Fruit fly (Drosophila melanogaster) whole organism, prepupa: Measurements from ENCODE around the gene CG3704.
A peak's percentile ranks its signal among the peaks of the same experiment; 100 is the strongest.

Experiments used
- Blimp-1 ChIP-seq: fragments of 200-800 bp; sonication (Bioruptor generic); optimal IDR thresholded peaks from 3 replicates; lab custom pipeline; 2017; ENCODE audit warnings: missing biosample characterization, missing genetic modification characterization, mild to moderate bottlenecking, moderate library complexity, missing genetic modification reagents
- CG10669 ChIP-seq: fragments of 200-800 bp; sonication (Bioruptor generic); optimal IDR thresholded peaks from 3 replicates; lab custom pipeline; 2018; ENCODE audit warnings: missing biosample characterization, mild to moderate bottlenecking, missing genetic modification characterization, moderate library complexity
- CG1621 ChIP-seq: fragments of 200-800 bp; sonication (Bioruptor generic); optimal IDR thresholded peaks from 3 replicates; lab custom pipeline; 2018; ENCODE audit warnings: missing biosample characterization, mild to moderate bottlenecking, missing genetic modification characterization
- CG16779 ChIP-seq: fragments of 200-800 bp; sonication (Bioruptor generic); optimal IDR thresholded peaks from 3 replicates; lab custom pipeline; 2017; ENCODE audit warnings: missing biosample characterization, mild to moderate bottlenecking, missing genetic modification characterization
- CG31627 ChIP-seq: fragments of 200-800 bp; sonication (Bioruptor generic); optimal IDR thresholded peaks from 3 replicates; lab custom pipeline; 2016; ENCODE audit warnings: missing biosample characterization, missing genetic modification characterization
- CG32006 ChIP-seq: fragments of 200-800 bp; sonication (Bioruptor generic); optimal IDR thresholded peaks from 3 replicates; lab custom pipeline; 2017; ENCODE audit warnings: missing biosample characterization, mild to moderate bottlenecking, missing genetic modification characterization
- CG34406 ChIP-seq: fragments of 200-800 bp; sonication (Bioruptor generic); optimal IDR thresholded peaks from 3 replicates; lab custom pipeline; 2016; ENCODE audit warnings: missing biosample characterization, missing genetic modification characterization
- CG6163 ChIP-seq: fragments of 200-800 bp; sonication (Bioruptor generic); IDR thresholded peaks from 3 replicates; pipeline ENCODE4 v1.3.6; 2022; ENCODE audit warnings: missing biosample characterization, missing genetic modification characterization
- CG6792 ChIP-seq: fragments of 200-800 bp; sonication (Bioruptor generic); optimal IDR thresholded peaks from 3 replicates; lab custom pipeline; 2016; ENCODE audit warnings: missing biosample characterization, missing genetic modification characterization
- CG6808 ChIP-seq: fragments of 200-800 bp; sonication (Bioruptor generic); optimal IDR thresholded peaks from 3 replicates; lab custom pipeline; 2017; ENCODE audit warnings: missing biosample characterization, missing genetic modification characterization, mild to moderate bottlenecking, moderate library complexity, missing genetic modification reagents
- CG6854 ChIP-seq: fragments of 200-800 bp; sonication (Bioruptor generic); optimal IDR thresholded peaks from 2 replicates; lab custom pipeline; 2017; ENCODE audit warnings: missing biosample characterization, mild to moderate bottlenecking, missing genetic modification characterization
- CG7368 ChIP-seq: fragments of 200-800 bp; sonication (Bioruptor generic); optimal IDR thresholded peaks from 3 replicates; lab custom pipeline; 2016; ENCODE audit warnings: missing biosample characterization, missing genetic modification characterization
- CG8632 ChIP-seq: fragments of 200-800 bp; sonication (Bioruptor generic); optimal IDR thresholded peaks from 3 replicates; lab custom pipeline; 2016; ENCODE audit warnings: missing biosample characterization, missing genetic modification characterization
- CG9139 ChIP-seq: fragments of 200-800 bp; sonication (Bioruptor generic); optimal IDR thresholded peaks from 3 replicates; lab custom pipeline; 2017; ENCODE audit warnings: missing biosample characterization, mild to moderate bottlenecking, missing genetic modification characterization
- Eip75B ChIP-seq: fragments of 200-800 bp; sonication (Bioruptor generic); optimal IDR thresholded peaks from 3 replicates; lab custom pipeline; 2016; ENCODE audit warnings: missing biosample characterization, missing genetic modification characterization
- Eip78C ChIP-seq: fragments of 200-800 bp; sonication (Bioruptor generic); peaks from one replicate; lab custom pipeline; 2016; ENCODE audit warnings: missing biosample characterization, missing genetic modification characterization
- Eip93F ChIP-seq: fragments of 200-800 bp; sonication (Bioruptor generic); optimal IDR thresholded peaks from 2 replicates; lab custom pipeline; 2016; ENCODE audit warnings: missing biosample characterization, mild to moderate bottlenecking, missing genetic modification characterization
- Ets21C ChIP-seq: fragments of 200-800 bp; sonication (Bioruptor generic); optimal IDR thresholded peaks from 3 replicates; lab custom pipeline; 2016; ENCODE audit warnings: missing biosample characterization, missing genetic modification characterization
- Ets96B ChIP-seq: fragments of 200-800 bp; optimal IDR thresholded peaks from 2 replicates; lab custom pipeline; 2019; ENCODE audit warnings: missing biosample characterization, mild to moderate bottlenecking, missing genetic modification characterization, moderate library complexity
- Gug ChIP-seq: fragments of 200-800 bp; sonication (Bioruptor generic); IDR thresholded peaks from 2 replicates; pipeline ENCODE4 v1.3.6; 2022; ENCODE audit warnings: missing biosample characterization, missing genetic modification characterization
- Hr39 ChIP-seq: fragments of 200-800 bp; sonication (Bioruptor generic); optimal IDR thresholded peaks from 2 replicates; lab custom pipeline; 2016; ENCODE audit warnings: missing biosample characterization, missing genetic modification characterization
- Hr4 ChIP-seq: fragments of 200-800 bp; sonication (Bioruptor generic); optimal IDR thresholded peaks from 3 replicates; lab custom pipeline; 2016; ENCODE audit warnings: missing biosample characterization, missing genetic modification characterization
- Lpt ChIP-seq: fragments of 200-800 bp; sonication (Bioruptor generic); optimal IDR thresholded peaks from 3 replicates; lab custom pipeline; 2016; ENCODE audit warnings: missing biosample characterization, missing genetic modification characterization
- Met ChIP-seq: fragments of 200-800 bp; sonication (Bioruptor generic); optimal IDR thresholded peaks from 3 replicates; lab custom pipeline; 2016; ENCODE audit warnings: missing biosample characterization, missing genetic modification characterization
- OdsH ChIP-seq: fragments of 200-800 bp; sonication (Bioruptor generic); optimal IDR thresholded peaks from 3 replicates; lab custom pipeline; 2016; ENCODE audit warnings: missing biosample characterization, missing genetic modification characterization
- Smox ChIP-seq: fragments of 200-800 bp; sonication (Bioruptor generic); optimal IDR thresholded peaks from 3 replicates; lab custom pipeline; 2016; ENCODE audit warnings: missing biosample characterization, missing genetic modification characterization
- Sox102F ChIP-seq: fragments of 200-800 bp; sonication (Bioruptor generic); optimal IDR thresholded peaks from 2 replicates; lab custom pipeline; 2016; ENCODE audit warnings: missing biosample characterization, mild to moderate bottlenecking, missing genetic modification characterization
- Sox15 ChIP-seq: fragments of 200-800 bp; sonication (Bioruptor generic); optimal IDR thresholded peaks from 3 replicates; lab custom pipeline; 2016; ENCODE audit warnings: missing biosample characterization, missing genetic modification characterization
- achi ChIP-seq: fragments of 200-800 bp; sonication (Bioruptor generic); optimal IDR thresholded peaks from 3 replicates; lab custom pipeline; 2016; ENCODE audit warnings: missing biosample characterization, missing genetic modification characterization
- acj6 ChIP-seq: fragments of 200-800 bp; sonication (Bioruptor generic); optimal IDR thresholded peaks from 3 replicates; lab custom pipeline; 2016; ENCODE audit warnings: missing biosample characterization, missing genetic modification characterization
- cyc ChIP-seq: fragments of 200-800 bp; sonication (Bioruptor generic); optimal IDR thresholded peaks from 3 replicates; lab custom pipeline; 2016; ENCODE audit warnings: missing biosample characterization, missing genetic modification characterization
- dac ChIP-seq: fragments of 200-800 bp; sonication (Bioruptor generic); optimal IDR thresholded peaks from 2 replicates; lab custom pipeline; 2017; ENCODE audit warnings: missing biosample characterization, mild to moderate bottlenecking, missing genetic modification characterization
- dsx ChIP-seq: fragments of 200-800 bp; optimal IDR thresholded peaks from 3 replicates; lab custom pipeline; 2019; ENCODE audit warnings: missing biosample characterization, mild to moderate bottlenecking, missing genetic modification characterization, moderate library complexity; ENCODE audit not compliant: poor library complexity, severe bottlenecking
- eg ChIP-seq: fragments of 200-800 bp; sonication (Bioruptor generic); IDR thresholded peaks from 3 replicates; pipeline ENCODE4 v1.3.6; 2022; ENCODE audit warnings: missing biosample characterization, missing genetic modification characterization
- esn ChIP-seq: fragments of 200-800 bp; sonication (Bioruptor generic); optimal IDR thresholded peaks from 2 replicates; lab custom pipeline; 2016; ENCODE audit warnings: missing biosample characterization, mild to moderate bottlenecking, missing genetic modification characterization, moderate library complexity
- fd85E ChIP-seq: fragments of 200-800 bp; sonication (Bioruptor generic); optimal IDR thresholded peaks from 3 replicates; lab custom pipeline; 2016; ENCODE audit warnings: missing biosample characterization, missing genetic modification characterization
- fkh ChIP-seq: fragments of 200-800 bp; sonication (Bioruptor generic); optimal IDR thresholded peaks from 3 replicates; lab custom pipeline; 2017; ENCODE audit warnings: missing biosample characterization, mild to moderate bottlenecking, missing genetic modification characterization, moderate library complexity
- net ChIP-seq: fragments of 200-800 bp; sonication (Bioruptor generic); optimal IDR thresholded peaks from 3 replicates; lab custom pipeline; 2016; ENCODE audit warnings: missing biosample characterization, missing genetic modification characterization
- pdm3 ChIP-seq: fragments of 200-800 bp; sonication (Bioruptor generic); optimal IDR thresholded peaks from 3 replicates; lab custom pipeline; 2016; ENCODE audit warnings: missing biosample characterization, missing genetic modification characterization
- spab ChIP-seq: fragments of 200-800 bp; sonication (Bioruptor generic); optimal IDR thresholded peaks from 2 replicates; lab custom pipeline; 2017; ENCODE audit warnings: missing biosample characterization, mild to moderate bottlenecking, missing genetic modification characterization, missing genetic modification reagents
- ss ChIP-seq, 2 experiments: fragments of 200-800 bp; sonication (Bioruptor generic); optimal IDR thresholded peaks; 2 replicates in 1 of 2; 3 replicates in 1 of 2; lab custom pipeline; 2017 to 2018; ENCODE audit warnings: mild to moderate bottlenecking in 2 of 2, missing biosample characterization in 2 of 2, missing genetic modification characterization in 2 of 2, moderate library complexity in 1 of 2
- svp ChIP-seq: fragments of 200-800 bp; sonication (Bioruptor generic); peaks from one replicate; lab custom pipeline; 2016; ENCODE audit warnings: missing biosample characterization, missing genetic modification characterization
- topi ChIP-seq: fragments of 200-800 bp; sonication (Bioruptor generic); optimal IDR thresholded peaks from 3 replicates; lab custom pipeline; 2016; ENCODE audit warnings: missing biosample characterization, missing genetic modification characterization

The CG3704 gene

dm6 chrX:921359-921758 lies 19.2 kb downstream of the CG3704 start:
- TF ChIP-seq Hr39 (GFP tag; lab: Kevin White, UChicago) (peak; percentile 40), fkh (GFP tag; lab: Kevin White, UChicago) (no peak), CG34406 (GFP tag; lab: Kevin White, UChicago) (no peak), svp (peak; percentile 54), CG6792 (GFP tag; lab: Kevin White, UChicago) (peak; percentile 18), CG31627 (GFP tag; lab: Kevin White, UChicago) (peak; percentile 27)

DNA sequence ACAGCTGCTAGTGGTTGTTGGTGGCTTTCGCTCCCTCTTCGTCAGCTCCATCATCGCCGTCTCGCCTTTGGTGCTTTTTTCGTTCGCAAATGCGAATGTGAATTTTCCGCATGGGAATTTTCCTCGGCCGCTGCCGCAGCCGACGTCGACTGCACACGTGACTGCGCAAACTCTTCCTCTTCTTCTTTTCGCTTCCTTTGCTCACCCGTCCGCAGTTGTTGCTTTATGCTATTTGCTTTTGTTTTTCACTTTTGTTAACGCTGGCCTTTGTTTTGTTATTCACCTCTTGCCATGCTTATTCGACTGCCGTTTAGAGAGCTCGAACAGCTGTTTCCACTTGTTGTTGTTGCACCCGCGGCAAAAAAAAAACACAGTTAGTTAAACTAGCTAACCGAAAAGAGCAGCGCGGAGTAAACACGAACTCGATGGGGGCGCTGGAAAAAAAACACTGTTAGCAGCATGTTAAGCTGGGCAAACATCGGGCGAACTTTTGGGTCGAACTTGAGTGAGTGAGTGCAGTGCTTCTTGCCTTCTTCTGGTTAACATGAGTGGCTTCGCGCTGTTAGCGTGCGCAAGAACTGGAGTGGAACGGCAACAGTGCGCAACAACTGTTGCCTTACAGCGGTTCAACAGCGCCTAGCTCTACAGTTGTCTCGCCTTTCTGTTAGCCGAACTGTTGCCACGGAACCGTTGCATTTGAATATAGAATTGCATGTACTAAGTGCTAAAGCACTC lies 31.7 kb downstream of the CG3704 start:
- TF ChIP-seq CG6792 (GFP tag; lab: Kevin White, UChicago) (no peak), ss (GFP tag; optimal IDR thresholded peaks at IDR 0.05; lab: Kevin White, UChicago) (peak in 1 of 2 experiments; percentile 47), OdsH (GFP tag; lab: Kevin White, UChicago) (no peak), fd85E (no peak), Eip93F (GFP tag; lab: Kevin White, UChicago) (no peak), fkh (GFP tag; lab: Kevin White, UChicago) (no peak), Eip75B (GFP tag; lab: Kevin White, UChicago) (no peak)

DNA sequence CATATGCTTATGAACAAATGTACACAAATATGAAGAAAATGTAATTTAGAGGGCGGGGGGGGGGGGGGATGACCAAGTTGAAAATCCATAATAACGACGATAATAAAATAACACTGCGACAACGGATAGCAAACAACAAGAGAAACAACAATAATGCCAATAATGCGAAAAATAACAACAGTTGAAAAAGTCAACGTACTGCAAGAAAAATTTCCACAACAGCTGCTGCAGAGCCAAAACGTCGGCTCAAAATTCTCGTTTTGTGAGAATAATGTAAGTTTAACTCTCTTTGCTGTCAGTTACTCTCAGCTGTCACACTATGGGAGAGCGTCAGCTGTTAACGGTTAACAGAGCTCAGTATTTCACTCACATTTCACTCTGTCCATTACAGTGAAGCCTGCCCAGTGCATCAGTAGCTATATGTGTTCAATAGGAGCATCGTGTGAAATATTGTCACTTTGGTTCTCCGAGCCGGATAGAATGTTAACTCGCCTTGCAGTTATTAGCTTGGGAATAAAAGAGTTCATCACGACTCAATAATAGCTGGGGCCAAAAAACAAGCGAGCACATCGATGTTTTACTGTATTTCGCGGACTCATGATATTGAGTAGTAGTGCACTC lies 39.8 kb downstream of the CG3704 start:
- peak; percentile 95 for TF ChIP-seq topi
- TF ChIP-seq Blimp-1 (GFP tag; lab: Kevin White, UChicago), result peak; percentile 66
- peak; percentile 92 for TF ChIP-seq Smox (GFP tag; lab: Kevin White, UChicago)
- peak; percentile 94 for TF ChIP-seq acj6 (GFP tag; lab: Kevin White, UChicago)
- peak; percentile 77 for TF ChIP-seq CG9139
- peak; percentile 95 for TF ChIP-seq Sox102F
- TF ChIP-seq Ets21C (GFP tag; lab: Kevin White, UChicago), result peak; percentile 91
- TF ChIP-seq fd85E, result peak; percentile 75
- TF ChIP-seq CG8632 (GFP tag; lab: Kevin White, UChicago), result peak; percentile 88
- peak; percentile 96 for TF ChIP-seq pdm3
- TF ChIP-seq Lpt, result peak; percentile 91
- TF ChIP-seq dac (GFP tag; lab: Kevin White, UChicago), result peak; percentile 92
- peak; percentile 98 for TF ChIP-seq Eip78C (GFP tag; lab: Kevin White, UChicago)
- TF ChIP-seq CG1621 (tag; lab: Kevin White, UChicago), result peak; percentile 91
- peak; percentile 92 for TF ChIP-seq Gug
- peak; percentile 68 for TF ChIP-seq Eip93F (GFP tag; lab: Kevin White, UChicago)
- peak; percentile 93 for TF ChIP-seq OdsH (GFP tag; lab: Kevin White, UChicago)
- TF ChIP-seq Hr4 (GFP tag; lab: Kevin White, UChicago), result peak; percentile 95
- peak; percentile 92 for TF ChIP-seq CG10669
- TF ChIP-seq net, result peak; percentile 90
- peak; percentile 95 for TF ChIP-seq cyc (GFP tag; lab: Kevin White, UChicago)
- TF ChIP-seq CG31627 (GFP tag; lab: Kevin White, UChicago), result peak; percentile 95
- peak; percentile 91 for TF ChIP-seq Sox15 (GFP tag; lab: Kevin White, UChicago)
- TF ChIP-seq Ets96B (tag; lab: Kevin White, UChicago), result peak; percentile 89
- peak; percentile 82 for TF ChIP-seq CG16779 (tag; lab: Kevin White, UChicago)
- peak; percentile 93 for TF ChIP-seq CG6792 (GFP tag; lab: Kevin White, UChicago)
- peak; percentile 71 for TF ChIP-seq CG6854 (GFP tag; lab: Kevin White, UChicago)
- peak; percentile 83 for TF ChIP-seq CG6808 (GFP tag; lab: Kevin White, UChicago)
- TF ChIP-seq esn, result peak; percentile 94
- TF ChIP-seq CG7368 (GFP tag; lab: Kevin White, UChicago), result peak; percentile 95
- TF ChIP-seq CG32006, result peak; percentile 93
- peak; percentile 95 for TF ChIP-seq Hr39 (GFP tag; lab: Kevin White, UChicago)
- no peak for TF ChIP-seq fkh (GFP tag; lab: Kevin White, UChicago)
- TF ChIP-seq spab (GFP tag; lab: Kevin White, UChicago), result peak; percentile 83
- peak; percentile 79 to 91 for TF ChIP-seq ss (GFP tag; optimal IDR thresholded peaks at IDR 0.05; lab: Kevin White, UChicago)
- TF ChIP-seq eg (GFP tag; lab: Robert Waterston, UW), result peak; percentile 96
- TF ChIP-seq Met (GFP tag; lab: Kevin White, UChicago), result peak; percentile 94
- peak; percentile 85 for TF ChIP-seq dsx (GFP tag; lab: Kevin White, UChicago)
- peak; percentile 91 for TF ChIP-seq achi (GFP tag; lab: Kevin White, UChicago)
- TF ChIP-seq CG6163 (GFP tag; lab: Robert Waterston, UW), result peak; percentile 94
